Worm (Caenorhabditis elegans): ENCODE results near the gene F33G12.3.

ce11 chrII:4999122-4999521, 34.7 kb downstream of the F33G12.3 start, which contains the start of gene citk-2:
- TF ChIP-seq ama-1 (optimal IDR thresholded peaks at IDR 0.05) (no peak), scrt-1 (GFP tag; IDR thresholded peaks at IDR 0.05) (no peak), ceh-13 (GFP tag; optimal IDR thresholded peaks at IDR 0.05) (no peak), B0310.2 (tag; optimal IDR thresholded peaks at IDR 0.05) (no peak), hmg-4 (GFP tag; optimal IDR thresholded peaks at IDR 0.05) (no peak), tbx-11 (GFP tag; IDR thresholded peaks at IDR 0.05) (no peak), ets-7 (tag; optimal IDR thresholded peaks at IDR 0.05) (no peak), sea-1 (GFP tag; conservative IDR thresholded peaks at IDR 0.05) (no peak), hmbx-1 (tag; optimal IDR thresholded peaks at IDR 0.05) (no peak), aly-1 (tag; optimal IDR thresholded peaks at IDR 0.05) (no peak), pes-1 (GFP tag; IDR thresholded peaks at IDR 0.05) (no peak), hnd-1 (tag; optimal IDR thresholded peaks at IDR 0.05) (no peak), tbx-37 (GFP tag; conservative IDR thresholded peaks at IDR 0.05) (no peak), tra-4 (tag; optimal IDR thresholded peaks at IDR 0.05) (no peak)
